Worm (Caenorhabditis elegans) whole organism, L1 larva: ENCODE measurements around the gene bli-2.
"Not testable (repeated sequence)": the region's sequence is repeated elsewhere in the genome, so short reads cannot be mapped to it uniquely, and the experiment has no call there.

Experiments used
- C16A3.4 ChIP-seq: fragments of 150-350 bp; optimal IDR thresholded peaks from 2 replicates; lab custom pipeline; 2014; ENCODE audit warnings: missing biosample characterization, missing genetic modification characterization
- aly-2 ChIP-seq: fragments of 150-350 bp; optimal IDR thresholded peaks from 2 replicates; lab custom pipeline; 2014; ENCODE audit warnings: missing biosample characterization, missing genetic modification characterization
- dpl-1 ChIP-seq, 3 experiments: fragments of 150-350 bp in 2 of 3; sonication (generic microtip) in 1 of 3; optimal IDR thresholded peaks; 2 replicates each; lab custom pipeline; 2014 to 2017; ENCODE audit warnings: missing biosample characterization in 3 of 3, missing genetic modification characterization in 3 of 3, missing genetic modification reagents in 3 of 3
- efl-1 ChIP-seq, 4 experiments: fragments of 150-350 bp; optimal IDR thresholded peaks in 3 of 4; peaks in 1 of 4; 1 replicate in 1 of 4; 2 replicates in 3 of 4; lab custom pipeline; 2014; ENCODE audit warnings: missing biosample characterization in 2 of 4, missing genetic modification characterization in 2 of 4, missing genetic modification reagents in 2 of 4
- elt-3 ChIP-seq, 6 experiments: fragments of 150-350 bp in 1 of 6; sonication (generic microtip); optimal IDR thresholded peaks; 2 replicates each; lab custom pipeline; 2017 to 2018; ENCODE audit warnings: missing biosample characterization in 6 of 6, missing genetic modification characterization in 6 of 6, inconsistent platforms in 1 of 6
- hlh-17 ChIP-seq: fragments of 200-800 bp; sonication (Bioruptor generic); optimal IDR thresholded peaks from 2 replicates; lab custom pipeline; 2018; ENCODE audit warnings: missing genetic modification characterization, mild to moderate bottlenecking, missing compliant biosample characterization, moderate library complexity, borderline replicate concordance
- nhr-28 ChIP-seq: fragments of 150-350 bp; optimal IDR thresholded peaks from 2 replicates; lab custom pipeline; 2014; ENCODE audit warnings: missing biosample characterization, missing genetic modification characterization
- tbx-2 ChIP-seq: sonication (generic microtip); optimal IDR thresholded peaks from 2 replicates; lab custom pipeline; 2016; ENCODE audit warnings: missing genetic modification characterization, missing compliant biosample characterization
- unc-62 ChIP-seq: fragments of 150-350 bp; optimal IDR thresholded peaks from 2 replicates; lab custom pipeline; 2014; ENCODE audit warnings: missing biosample characterization, missing genetic modification reagents, missing genetic modification characterization
- zip-4 ChIP-seq: fragments of 200-800 bp; sonication (Bioruptor generic); optimal IDR thresholded peaks from 2 replicates; lab custom pipeline; 2018; ENCODE audit warnings: mild to moderate bottlenecking, missing genetic modification characterization, moderate library complexity, missing compliant biosample characterization
- ztf-11 ChIP-seq, 2 experiments: sonication (generic microtip); optimal IDR thresholded peaks; 2 replicates each; lab custom pipeline; 2016 to 2017; ENCODE audit warnings: missing genetic modification characterization in 2 of 2, missing biosample characterization in 1 of 2, missing compliant biosample characterization in 1 of 2

- TF ChIP-seq aly-2 (tag; lab: Kevin White, UChicago); ztf-11 (tag; optimal IDR thresholded peaks at IDR 0.05; lab: Kevin White, UChicago); dpl-1 (GFP tag; optimal IDR thresholded peaks at IDR 0.05; lab: Kevin White, UChicago); unc-62 (GFP tag; lab: Kevin White, UChicago); elt-3 (tag; optimal IDR thresholded peaks at IDR 0.05; lab: Kevin White, UChicago); hlh-17 (GFP tag; lab: Kevin White, UChicago); tbx-2 (tag; lab: Kevin White, UChicago); efl-1 (optimal IDR thresholded peaks at IDR 0.05; lab: Kevin White, UChicago); efl-1 (GFP tag; optimal IDR thresholded peaks at IDR 0.05 in 1 of 2; lab: Kevin White, UChicago); C16A3.4 (tag; lab: Kevin White, UChicago); nhr-28; zip-4 (GFP tag; lab: Kevin White, UChicago): not testable (repeated sequence)
Observed at ce11 chrII:5622383-5622939, 29.8 kb downstream of the bli-2 start, which contains the start of the genes eif-3.L and npl-4.2.
